Fruit fly (Drosophila melanogaster) whole organism, embryonic: ENCODE results near the gene Sps2.

ENCODE experiments used
- Adf1 ChIP-seq: fragments of 200-800 bp; sonication (Bioruptor generic); IDR thresholded peaks from 2 replicates; pipeline ENCODE4 v1.3.6; 2022; ENCODE audit warnings: missing biosample characterization, missing genetic modification characterization
- Antp ChIP-seq: fragments of 200-800 bp; sonication (Bioruptor generic); optimal IDR thresholded peaks from 3 replicates; lab custom pipeline; 2016; ENCODE audit warnings: missing biosample characterization, missing genetic modification characterization
- Atf6 ChIP-seq: fragments of 200-800 bp; sonication (Bioruptor generic); IDR thresholded peaks from 2 replicates; pipeline ENCODE4 v1.3.6; 2022; ENCODE audit warnings: missing biosample characterization, missing genetic modification characterization
- CG10267 ChIP-seq: fragments of 200-800 bp; sonication (Bioruptor generic); optimal IDR thresholded peaks from 2 replicates; lab custom pipeline; 2018; ENCODE audit warnings: missing biosample characterization, mild to moderate bottlenecking, missing genetic modification characterization, moderate library complexity
- CG10274 ChIP-seq: fragments of 200-800 bp; sonication (Bioruptor generic); optimal IDR thresholded peaks from 3 replicates; lab custom pipeline; 2017; ENCODE audit warnings: missing biosample characterization, mild to moderate bottlenecking, missing genetic modification characterization
- CG11504 ChIP-seq: fragments of 200-800 bp; sonication (Bioruptor generic); optimal IDR thresholded peaks from 3 replicates; lab custom pipeline; 2019; ENCODE audit warnings: missing biosample characterization, mild to moderate bottlenecking, missing genetic modification characterization, moderate library complexity
- CG11696 ChIP-seq: fragments of 200-800 bp; sonication (Bioruptor generic); IDR thresholded peaks from 2 replicates; pipeline ENCODE4 v1.3.6; 2022; ENCODE audit warnings: missing biosample characterization, missing genetic modification characterization
- CG12219 ChIP-seq: fragments of 200-800 bp; sonication (Bioruptor generic); optimal IDR thresholded peaks from 3 replicates; lab custom pipeline; 2018; ENCODE audit warnings: missing biosample characterization, mild to moderate bottlenecking, missing genetic modification characterization
- CG12942 ChIP-seq: fragments of 200-800 bp; sonication (Bioruptor generic); optimal IDR thresholded peaks from 3 replicates; lab custom pipeline; 2016; ENCODE audit warnings: missing biosample characterization, missing genetic modification characterization
- CG13624 ChIP-seq: fragments of 200-800 bp; sonication (Bioruptor generic); optimal IDR thresholded peaks from 2 replicates; lab custom pipeline; 2016; ENCODE audit warnings: missing biosample characterization, missing genetic modification characterization
- CG17328 ChIP-seq: fragments of 200-800 bp; sonication (Bioruptor generic); IDR thresholded peaks from 2 replicates; pipeline ENCODE4 v1.3.6; 2022; ENCODE audit warnings: missing biosample characterization, missing genetic modification characterization
- CG18476 ChIP-seq: fragments of 200-800 bp; sonication (Bioruptor generic); optimal IDR thresholded peaks from 2 replicates; lab custom pipeline; 2016; ENCODE audit warnings: missing biosample characterization, mild to moderate bottlenecking, missing genetic modification characterization
- CG4360 ChIP-seq: fragments of 200-800 bp; sonication (Bioruptor generic); IDR thresholded peaks from 2 replicates; pipeline ENCODE4 v1.3.6; 2022; ENCODE audit warnings: missing biosample characterization, missing genetic modification characterization
- CG4854 ChIP-seq: fragments of 200-800 bp; sonication (Bioruptor generic); optimal IDR thresholded peaks from 2 replicates; lab custom pipeline; 2016; ENCODE audit warnings: missing biosample characterization, missing genetic modification characterization, inconsistent platforms
- CG6654 ChIP-seq: fragments of 200-800 bp; sonication (Bioruptor generic); optimal IDR thresholded peaks from 2 replicates; lab custom pipeline; 2017; ENCODE audit warnings: missing biosample characterization, mild to moderate bottlenecking, missing genetic modification characterization
- CG6689 ChIP-seq: fragments of 200-800 bp; sonication (Bioruptor generic); IDR thresholded peaks from 2 replicates; pipeline ENCODE4 v1.3.6; 2022; ENCODE audit warnings: missing biosample characterization, missing genetic modification characterization
- Dbx ChIP-seq: fragments of 200-800 bp; sonication (Bioruptor generic); IDR thresholded peaks from 3 replicates; pipeline ENCODE4 v1.3.6; 2022; ENCODE audit warnings: missing biosample characterization, missing genetic modification characterization
- Dek ChIP-seq: fragments of 200-800 bp; sonication (Bioruptor generic); optimal IDR thresholded peaks from 3 replicates; lab custom pipeline; 2019; ENCODE audit warnings: missing biosample characterization, mild to moderate bottlenecking, missing genetic modification characterization, moderate library complexity
- Doc3 ChIP-seq: fragments of 200-800 bp; sonication (Bioruptor generic); IDR thresholded peaks from 3 replicates; pipeline ENCODE4 v1.3.6; 2022; ENCODE audit warnings: missing biosample characterization, missing genetic modification characterization; ENCODE audit not compliant: partially characterized antibody
- ERR ChIP-seq: fragments of 200-800 bp; sonication (Bioruptor generic); optimal IDR thresholded peaks from 2 replicates; lab custom pipeline; 2016; ENCODE audit warnings: missing biosample characterization, missing genetic modification characterization
- Ets97D ChIP-seq: fragments of 200-800 bp; sonication (Bioruptor generic); optimal IDR thresholded peaks from 3 replicates; lab custom pipeline; 2016; ENCODE audit warnings: missing biosample characterization, missing genetic modification characterization
- Hmr ChIP-seq: fragments of 200-800 bp; sonication (Bioruptor generic); optimal IDR thresholded peaks from 3 replicates; lab custom pipeline; 2017; ENCODE audit warnings: mild to moderate bottlenecking, missing biosample characterization, missing genetic modification reagents, missing genetic modification characterization
- Hr39 ChIP-seq: fragments of >200 bp; optimal IDR thresholded peaks from 2 replicates; lab custom pipeline; 2017
- Hr51 ChIP-seq, 2 experiments: fragments of 200-800 bp; sonication (Bioruptor generic); optimal IDR thresholded peaks; 2 replicates in 1 of 2; 3 replicates in 1 of 2; lab custom pipeline; 2016 to 2018; ENCODE audit warnings: missing biosample characterization in 2 of 2, missing genetic modification characterization in 2 of 2, mild to moderate bottlenecking in 1 of 2, moderate library complexity in 1 of 2
- Kr ChIP-seq: fragments of 200-800 bp; sonication (Bioruptor generic); optimal IDR thresholded peaks from 2 replicates; lab custom pipeline; 2017; ENCODE audit warnings: missing biosample characterization, mild to moderate bottlenecking, missing genetic modification characterization
- NFAT ChIP-seq: fragments of 200-800 bp; sonication (Bioruptor generic); IDR thresholded peaks from 2 replicates; pipeline ENCODE4 v1.3.6; 2022; ENCODE audit warnings: missing biosample characterization, missing genetic modification characterization
- Oli ChIP-seq: fragments of 200-800 bp; sonication (Bioruptor generic); optimal IDR thresholded peaks from 2 replicates; lab custom pipeline; 2018; ENCODE audit warnings: missing biosample characterization, mild to moderate bottlenecking, missing genetic modification characterization, moderate library complexity
- Usf ChIP-seq: fragments of 200-800 bp; sonication (Bioruptor generic); optimal IDR thresholded peaks from 2 replicates; lab custom pipeline; 2017; ENCODE audit warnings: missing genotype, missing biosample characterization, missing genetic modification characterization
- Vsx1 ChIP-seq: fragments of 200-800 bp; sonication (Bioruptor generic); optimal IDR thresholded peaks from 2 replicates; lab custom pipeline; 2017; ENCODE audit warnings: missing biosample characterization, mild to moderate bottlenecking, missing genetic modification characterization, missing genetic modification reagents
- ato ChIP-seq: fragments of 200-800 bp; sonication (Bioruptor generic); IDR thresholded peaks from 2 replicates; pipeline ENCODE4 v1.3.6; 2022; ENCODE audit warnings: missing biosample characterization, missing genetic modification characterization; ENCODE audit not compliant: partially characterized antibody
- bab2 ChIP-seq: fragments of 200-800 bp; sonication (Bioruptor generic); optimal IDR thresholded peaks from 2 replicates; lab custom pipeline; 2016; ENCODE audit warnings: missing biosample characterization, missing genetic modification characterization
- bigmax ChIP-seq: fragments of 200-800 bp; sonication (Bioruptor generic); optimal IDR thresholded peaks from 2 replicates; lab custom pipeline; 2018; ENCODE audit warnings: missing biosample characterization, mild to moderate bottlenecking, missing genetic modification characterization
- br ChIP-seq: fragments of >200 bp; optimal IDR thresholded peaks from 2 replicates; lab custom pipeline; 2017
- caup ChIP-seq: fragments of 200-800 bp; sonication (Bioruptor generic); optimal IDR thresholded peaks from 3 replicates; lab custom pipeline; 2017; ENCODE audit warnings: missing biosample characterization, mild to moderate bottlenecking, missing genetic modification characterization, moderate library complexity; ENCODE audit not compliant: severe bottlenecking
- cg ChIP-seq: fragments of 200-800 bp; sonication (Bioruptor generic); optimal IDR thresholded peaks from 3 replicates; lab custom pipeline; 2019; ENCODE audit warnings: missing biosample characterization, mild to moderate bottlenecking, missing genetic modification characterization, moderate library complexity
- chinmo ChIP-seq: fragments of 200-800 bp; sonication (Bioruptor generic); IDR thresholded peaks from 4 replicates; pipeline ENCODE4 v1.3.6; 2022; ENCODE audit warnings: missing biosample characterization, missing genetic modification characterization; ENCODE audit not compliant: partially characterized antibody
- dmrt11E ChIP-seq: fragments of 200-800 bp; sonication (Bioruptor generic); optimal IDR thresholded peaks from 3 replicates; lab custom pipeline; 2018; ENCODE audit warnings: missing biosample characterization, mild to moderate bottlenecking, missing genetic modification characterization, moderate library complexity
- en ChIP-seq: fragments of 200-800 bp; sonication (Bioruptor generic); optimal IDR thresholded peaks from 2 replicates; lab custom pipeline; 2016; ENCODE audit warnings: missing biosample characterization, missing genetic modification characterization
- gcm ChIP-seq: fragments of 200-800 bp; sonication (Bioruptor generic); optimal IDR thresholded peaks from 2 replicates; lab custom pipeline; 2019; ENCODE audit warnings: missing biosample characterization, mild to moderate bottlenecking, missing genetic modification characterization, moderate library complexity
- gt ChIP-seq: fragments of 200-800 bp; sonication (Bioruptor generic); IDR thresholded peaks from 2 replicates; pipeline ENCODE4 v1.3.6; 2022; ENCODE audit warnings: missing biosample characterization, missing genetic modification characterization
- insv ChIP-seq, 2 experiments: fragments of 200-800 bp; sonication (Bioruptor generic); optimal IDR thresholded peaks; 3 replicates each; lab custom pipeline; 2016 to 2018; ENCODE audit warnings: missing biosample characterization in 2 of 2, missing genetic modification characterization in 2 of 2
- nerfin-1 ChIP-seq: fragments of 200-800 bp; sonication (Bioruptor generic); optimal IDR thresholded peaks from 3 replicates; lab custom pipeline; 2019; ENCODE audit warnings: missing biosample characterization, mild to moderate bottlenecking, missing genetic modification characterization, moderate library complexity
- onecut ChIP-seq: fragments of 200-800 bp; sonication (Bioruptor generic); IDR thresholded peaks from 2 replicates; pipeline ENCODE4 v1.3.6; 2022; ENCODE audit warnings: missing biosample characterization, missing genetic modification characterization
- phol ChIP-seq: fragments of 200-800 bp; sonication (Bioruptor generic); optimal IDR thresholded peaks from 3 replicates; lab custom pipeline; 2018; ENCODE audit warnings: missing biosample characterization, mild to moderate bottlenecking, missing genetic modification characterization, moderate library complexity
- rib ChIP-seq: fragments of 200-800 bp; sonication (Bioruptor generic); IDR thresholded peaks from 2 replicates; pipeline ENCODE4 v1.3.6; 2022; ENCODE audit warnings: missing biosample characterization, missing genetic modification characterization
- shn ChIP-seq: fragments of 200-800 bp; sonication (Bioruptor generic); optimal IDR thresholded peaks from 3 replicates; lab custom pipeline; 2016; ENCODE audit warnings: missing biosample characterization, missing genetic modification characterization
- so ChIP-seq: fragments of 200-800 bp; sonication (Bioruptor generic); IDR thresholded peaks from 3 replicates; pipeline ENCODE4 v1.3.6; 2022; ENCODE audit warnings: missing biosample characterization, missing genetic modification characterization
- tap ChIP-seq: fragments of 200-800 bp; optimal IDR thresholded peaks from 3 replicates; lab custom pipeline; 2019; ENCODE audit warnings: missing biosample characterization, mild to moderate bottlenecking, missing genetic modification characterization, moderate library complexity
- vfl ChIP-seq: fragments of 200-800 bp; sonication (Bioruptor generic); optimal IDR thresholded peaks from 2 replicates; lab custom pipeline; 2016; ENCODE audit warnings: missing biosample characterization, missing genetic modification characterization
- wor ChIP-seq: fragments of 200-800 bp; sonication (Bioruptor generic); IDR thresholded peaks from 2 replicates; pipeline ENCODE4 v1.3.6; 2022; ENCODE audit warnings: missing biosample characterization, missing genetic modification characterization

The Sps2 gene

dm6 chr2L:10299077-10299809 is 43.2 kb upstream of the Sps2 start (continued):
- no peak for TF ChIP-seq CG10274
- TF ChIP-seq CG18476 (GFP tag; lab: Kevin White, UChicago), result no peak
- peak; percentile 6 for TF ChIP-seq tap (tag; lab: Kevin White, UChicago)
- TF ChIP-seq CG4854 (GFP tag; lab: Kevin White, UChicago), result no peak
- TF ChIP-seq CG12219 (GFP tag; lab: Kevin White, UChicago), result peak; percentile 17
- no peak for TF ChIP-seq CG6689
- TF ChIP-seq so (GFP tag; lab: Robert Waterston, UW), result no peak
- TF ChIP-seq Dek (tag; lab: Kevin White, UChicago), result no peak
- TF ChIP-seq NFAT, result no peak
- no peak for TF ChIP-seq insv (GFP tag; optimal IDR thresholded peaks at IDR 0.05; lab: Kevin White, UChicago)
- TF ChIP-seq CG10267 (tag; lab: Kevin White, UChicago), result no peak
- TF ChIP-seq Dbx (GFP tag; lab: Robert Waterston, UW), result no peak
- TF ChIP-seq CG11504 (tag; lab: Kevin White, UChicago), result peak; percentile 31
- TF ChIP-seq dmrt11E, result peak; percentile 20
- peak; percentile 17 for TF ChIP-seq Oli
- peak; percentile 6 for TF ChIP-seq nerfin-1
- no peak for TF ChIP-seq cg (GFP tag; lab: Kevin White, UChicago)
- no peak for TF ChIP-seq Ets97D (GFP tag; lab: Kevin White, UChicago)
- TF ChIP-seq, all 482 proteins: peak for 50

- TF ChIP-seq Hr39 (lab: Kevin White, UChicago), result no peak
- TF ChIP-seq onecut (GFP tag; lab: Robert Waterston, UW), result peak; percentile 59
- no peak for TF ChIP-seq Usf (GFP tag; lab: Kevin White, UChicago)
- peak; percentile 60 for TF ChIP-seq CG12942 (GFP tag; lab: Kevin White, UChicago)
- TF ChIP-seq gt (GFP tag; lab: Robert Waterston, UW), result no peak
- TF ChIP-seq Kr (GFP tag; lab: Kevin White, UChicago), result no peak
- TF ChIP-seq Vsx1 (GFP tag; lab: Kevin White, UChicago), result peak; percentile 15
- TF ChIP-seq rib (GFP tag; lab: Robert Waterston, UW), result no peak
- no peak for TF ChIP-seq caup
- peak; percentile 44 for TF ChIP-seq CG13624
- no peak for TF ChIP-seq bigmax (GFP tag; lab: Kevin White, UChicago)
- TF ChIP-seq Hmr (GFP tag; lab: Kevin White, UChicago), result no peak
- TF ChIP-seq Atf6 (GFP tag; lab: Robert Waterston, UW), result peak; percentile 81
- peak; percentile 77 for TF ChIP-seq phol (tag; lab: Kevin White, UChicago)
- TF ChIP-seq shn (GFP tag; lab: Kevin White, UChicago), result no peak
- TF ChIP-seq ERR (GFP tag; lab: Kevin White, UChicago), result no peak
- peak; percentile 40; the same call in 1 of the 2 replicates for TF ChIP-seq CG11696
- TF ChIP-seq Hr51 (GFP tag; optimal IDR thresholded peaks at IDR 0.05; lab: Kevin White, UChicago), result peak in 1 of 2 experiments; percentile 81
- TF ChIP-seq ato (GFP tag; lab: Robert Waterston, UW), result no peak
- peak; percentile 82 for TF ChIP-seq CG17328 (GFP tag; lab: Robert Waterston, UW)
- no peak for TF ChIP-seq CG4360
- peak; percentile 73 for TF ChIP-seq gcm
- no peak for TF ChIP-seq CG6654 (GFP tag; lab: Kevin White, UChicago)
- TF ChIP-seq chinmo (GFP tag; lab: Robert Waterston, UW), result no peak
- no peak for TF ChIP-seq br
- peak; percentile 17 for TF ChIP-seq bab2 (GFP tag; lab: Kevin White, UChicago)
- no peak for TF ChIP-seq Antp
- no peak for TF ChIP-seq en (GFP tag; lab: Kevin White, UChicago)
- TF ChIP-seq wor (GFP tag; lab: Robert Waterston, UW), result peak; percentile 30; the same call in 1 of the 2 replicates
- TF ChIP-seq Adf1 (GFP tag; lab: Robert Waterston, UW), result peak; percentile 40; the same call in 1 of the 2 replicates
- no peak for TF ChIP-seq Doc3
- TF ChIP-seq vfl (GFP tag; lab: Kevin White, UChicago), result no peak
Observed at dm6 chr2L:10299810-10300147, 42.6 kb upstream of the Sps2 start, which contains the start of gene CYLD. CYLD (minus strand) TSS chr2L:10299847.
